Fruit fly (Drosophila melanogaster): Measurements from ENCODE around the gene CCDC53.

- no peak for TF ChIP-seq Hr78 (GFP tag; optimal IDR thresholded peaks at IDR 0.05)
- no peak for TF ChIP-seq CrebA (GFP tag; optimal IDR thresholded peaks at IDR 0.05; ENCODE audit: borderline replicate concordance)
Observed at dm6 chr2L:8085466-8086164, 44.7 kb downstream of the CCDC53 start.
